Worm (Caenorhabditis elegans): ENCODE measurements around the gene C26B2.7.

DNA sequence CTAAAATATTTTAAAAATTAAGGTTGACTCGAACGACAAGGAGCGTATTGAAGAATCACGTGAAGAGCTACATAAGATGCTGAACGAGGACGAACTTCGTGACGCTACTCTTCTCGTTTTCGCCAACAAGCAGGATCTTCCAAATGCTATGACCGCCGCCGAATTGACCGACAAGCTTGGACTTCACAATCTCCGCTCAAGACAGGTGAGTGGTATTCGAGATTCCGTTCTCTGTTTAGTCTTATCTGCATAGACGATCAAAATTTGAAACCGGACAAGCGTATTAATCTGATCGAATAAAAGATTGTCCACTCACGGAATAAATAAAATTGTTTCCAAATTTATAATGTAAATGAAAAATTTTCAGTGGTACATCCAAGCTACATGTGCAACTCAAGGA is 33.1 kb upstream of the C26B2.7 start:
- TF ChIP-seq pha-4 (tag; optimal IDR thresholded peaks at IDR 0.05) (no peak), ceh-31 (tag; optimal IDR thresholded peaks at IDR 0.05) (no peak), nfya-1 (tag; optimal IDR thresholded peaks at IDR 0.05) (no peak), ceh-34 (tag; optimal IDR thresholded peaks at IDR 0.05) (no peak), sox-4 (tag; optimal IDR thresholded peaks at IDR 0.05) (no peak), sox-2 (GFP tag; IDR thresholded peaks at IDR 0.05) (no peak), T23F11.4 (GFP tag; optimal IDR thresholded peaks at IDR 0.05) (no peak), fkh-6 (tag; optimal IDR thresholded peaks at IDR 0.05) (no peak)

All from whole organism, late embryonic.